Fruit fly (Drosophila melanogaster) whole organism, embryonic: ENCODE data around the gene CG14273.
A peak's percentile ranks its signal among the peaks of the same experiment; 100 is the strongest.

Experiments used
- Asciz ChIP-seq: fragments of 200-800 bp; sonication (Bioruptor generic); optimal IDR thresholded peaks from 2 replicates; lab custom pipeline; 2017; ENCODE audit warnings: missing biosample characterization, mild to moderate bottlenecking, missing genetic modification characterization, missing genetic modification reagents
- Atf6 ChIP-seq: fragments of 200-800 bp; sonication (Bioruptor generic); IDR thresholded peaks from 2 replicates; pipeline ENCODE4 v1.3.6; 2022; ENCODE audit warnings: missing biosample characterization, missing genetic modification characterization
- Awh ChIP-seq: fragments of 200-800 bp; sonication (Bioruptor generic); IDR thresholded peaks from 2 replicates; pipeline ENCODE4, ENCODE4 v1.3.6; 2022; ENCODE audit warnings: missing biosample characterization, missing genetic modification characterization
- Bgb ChIP-seq: fragments of 200-800 bp; sonication (Bioruptor generic); IDR thresholded peaks from 2 replicates; pipeline ENCODE4 v1.3.6; 2022; ENCODE audit warnings: missing biosample characterization, missing genetic modification characterization; ENCODE audit not compliant: partially characterized antibody
- CG10431 ChIP-seq: fragments of 200-800 bp; sonication (Bioruptor generic); optimal IDR thresholded peaks from 3 replicates; lab custom pipeline; 2018; ENCODE audit warnings: missing biosample characterization, mild to moderate bottlenecking, missing genetic modification characterization
- CG10543 ChIP-seq: fragments of 200-800 bp; sonication (Bioruptor generic); optimal IDR thresholded peaks from 3 replicates; lab custom pipeline; 2017; ENCODE audit warnings: missing biosample characterization, mild to moderate bottlenecking, missing genetic modification characterization, moderate library complexity
- CG10654 ChIP-seq: fragments of 200-800 bp; sonication (Bioruptor generic); optimal IDR thresholded peaks from 2 replicates; lab custom pipeline; 2016; ENCODE audit warnings: missing biosample characterization, missing genetic modification characterization
- CG11398 ChIP-seq: fragments of 200-800 bp; sonication (Bioruptor generic); optimal IDR thresholded peaks from 2 replicates; lab custom pipeline; 2016; ENCODE audit warnings: missing biosample characterization, missing genetic modification characterization
- CG13424 ChIP-seq: fragments of 200-800 bp; sonication (Bioruptor generic); optimal IDR thresholded peaks from 2 replicates; lab custom pipeline; 2019; ENCODE audit warnings: missing biosample characterization, mild to moderate bottlenecking, missing genetic modification characterization, moderate library complexity
- CG13624 ChIP-seq: fragments of 200-800 bp; sonication (Bioruptor generic); optimal IDR thresholded peaks from 2 replicates; lab custom pipeline; 2016; ENCODE audit warnings: missing biosample characterization, missing genetic modification characterization
- CG16779 ChIP-seq: fragments of 200-800 bp; sonication (Bioruptor generic); IDR thresholded peaks from 2 replicates; pipeline ENCODE4 v1.3.6; 2022; ENCODE audit warnings: missing biosample characterization, missing genetic modification characterization
- CG17829 ChIP-seq: fragments of 200-800 bp; optimal IDR thresholded peaks from 2 replicates; lab custom pipeline; 2019; ENCODE audit warnings: missing biosample characterization, mild to moderate bottlenecking, missing genetic modification characterization, moderate library complexity
- CG1792 ChIP-seq: fragments of 200-800 bp; sonication (Bioruptor generic); optimal IDR thresholded peaks from 2 replicates; lab custom pipeline; 2016; ENCODE audit warnings: missing biosample characterization, missing genetic modification characterization
- CG32772 ChIP-seq: fragments of 200-800 bp; sonication (Bioruptor generic); IDR thresholded peaks from 2 replicates; pipeline ENCODE4 v1.3.6; 2022; ENCODE audit warnings: missing biosample characterization, missing genetic modification characterization
- CG6175 ChIP-seq: fragments of 200-800 bp; sonication (Bioruptor generic); IDR thresholded peaks from 3 replicates; pipeline ENCODE4 v1.3.6; 2022; ENCODE audit warnings: missing biosample characterization, missing genetic modification characterization
- CG6683 ChIP-seq: fragments of 200-800 bp; sonication (Bioruptor generic); optimal IDR thresholded peaks from 2 replicates; lab custom pipeline; 2017; ENCODE audit warnings: missing biosample characterization, mild to moderate bottlenecking, missing genetic modification characterization, missing genetic modification reagents
- CG7372 ChIP-seq: fragments of 200-800 bp; sonication (Bioruptor generic); IDR thresholded peaks from 2 replicates; pipeline ENCODE4 v1.3.6; 2022; ENCODE audit warnings: missing biosample characterization, missing genetic modification characterization
- CG7963 ChIP-seq: fragments of 200-800 bp; sonication (Bioruptor generic); IDR thresholded peaks from 3 replicates; pipeline ENCODE4 v1.3.6; 2022; ENCODE audit warnings: missing biosample characterization, missing genetic modification characterization; ENCODE audit not compliant: partially characterized antibody
- Dbx ChIP-seq: fragments of 200-800 bp; sonication (Bioruptor generic); IDR thresholded peaks from 3 replicates; pipeline ENCODE4 v1.3.6; 2022; ENCODE audit warnings: missing biosample characterization, missing genetic modification characterization
- Doc2 ChIP-seq: fragments of 200-800 bp; sonication (Bioruptor generic); IDR thresholded peaks from 2 replicates; pipeline ENCODE4 v1.3.6; 2022; ENCODE audit warnings: missing biosample characterization, missing genetic modification characterization
- ERR ChIP-seq: fragments of 200-800 bp; sonication (Bioruptor generic); optimal IDR thresholded peaks from 2 replicates; lab custom pipeline; 2016; ENCODE audit warnings: missing biosample characterization, missing genetic modification characterization
- HHEX ChIP-seq: fragments of 200-800 bp; sonication (Bioruptor generic); optimal IDR thresholded peaks from 3 replicates; lab custom pipeline; 2017; ENCODE audit warnings: missing biosample characterization, mild to moderate bottlenecking, missing genetic modification characterization, missing genetic modification reagents
- Hsf ChIP-seq: fragments of 200-800 bp; sonication (Bioruptor generic); optimal IDR thresholded peaks from 3 replicates; lab custom pipeline; 2016; ENCODE audit warnings: missing biosample characterization, missing genetic modification characterization
- Mrtf ChIP-seq: fragments of 200-800 bp; sonication (Bioruptor generic); IDR thresholded peaks from 3 replicates; pipeline ENCODE4 v1.3.6; 2022; ENCODE audit warnings: missing biosample characterization, missing genetic modification characterization
- Nf-YC ChIP-seq: fragments of 200-800 bp; optimal IDR thresholded peaks from 3 replicates; lab custom pipeline; 2019; ENCODE audit warnings: missing biosample characterization, mild to moderate bottlenecking, missing genetic modification characterization, moderate library complexity
- Scr ChIP-seq: fragments of 200-800 bp; sonication (Bioruptor generic); IDR thresholded peaks from 2 replicates; pipeline ENCODE4 v1.3.6; 2022; ENCODE audit warnings: missing biosample characterization, missing genetic modification characterization; ENCODE audit not compliant: partially characterized antibody
- Stat92E ChIP-seq, 3 experiments: fragments of >200 bp in 2 of 3; fragments of 200-800 bp in 1 of 3; sonication (Bioruptor generic) in 1 of 3; optimal IDR thresholded peaks; 2 replicates each; lab custom pipeline; 2017 to 2019; ENCODE audit warnings: missing biosample characterization in 3 of 3, missing genetic modification characterization in 3 of 3, mild to moderate bottlenecking in 1 of 3, moderate library complexity in 1 of 3
- TFAM ChIP-seq: fragments of 200-800 bp; sonication (Bioruptor generic); optimal IDR thresholded peaks from 2 replicates; lab custom pipeline; 2017; ENCODE audit warnings: missing biosample characterization, missing genetic modification characterization, inconsistent platforms
- ab ChIP-seq: fragments of 200-800 bp; sonication (Bioruptor generic); optimal IDR thresholded peaks from 2 replicates; lab custom pipeline; 2016; ENCODE audit warnings: missing biosample characterization, missing genetic modification characterization
- ara ChIP-seq: fragments of 200-800 bp; sonication (Bioruptor generic); IDR thresholded peaks from 2 replicates; pipeline ENCODE4 v1.3.6; 2022; ENCODE audit warnings: missing biosample characterization, missing genetic modification characterization
- br ChIP-seq: fragments of >200 bp; optimal IDR thresholded peaks from 2 replicates; lab custom pipeline; 2017
- cg ChIP-seq: fragments of 200-800 bp; sonication (Bioruptor generic); optimal IDR thresholded peaks from 3 replicates; lab custom pipeline; 2019; ENCODE audit warnings: missing biosample characterization, mild to moderate bottlenecking, missing genetic modification characterization, moderate library complexity
- chn ChIP-seq: fragments of 200-800 bp; sonication (Bioruptor generic); optimal IDR thresholded peaks from 2 replicates; lab custom pipeline; 2016; ENCODE audit warnings: missing biosample characterization, missing genetic modification characterization
- cwo ChIP-seq: fragments of 200-800 bp; sonication (Bioruptor generic); optimal IDR thresholded peaks from 3 replicates; lab custom pipeline; 2017; ENCODE audit warnings: missing biosample characterization, missing genetic modification characterization, mild to moderate bottlenecking, moderate library complexity, missing genetic modification reagents
- danr ChIP-seq: fragments of 200-800 bp; sonication (Bioruptor generic); IDR thresholded peaks from 2 replicates; pipeline ENCODE4 v1.3.6; 2022; ENCODE audit warnings: missing biosample characterization, missing genetic modification characterization
- dmrt99B ChIP-seq: fragments of 200-800 bp; sonication (Bioruptor generic); optimal IDR thresholded peaks from 2 replicates; lab custom pipeline; 2018; ENCODE audit warnings: missing biosample characterization, mild to moderate bottlenecking, missing genetic modification characterization, moderate library complexity
- fd102C ChIP-seq: fragments of 200-800 bp; sonication (Bioruptor generic); optimal IDR thresholded peaks from 2 replicates; lab custom pipeline; 2018; ENCODE audit warnings: missing biosample characterization, mild to moderate bottlenecking, missing genetic modification characterization, moderate library complexity
- gsb-n ChIP-seq: fragments of 200-800 bp; sonication (Bioruptor generic); optimal IDR thresholded peaks from 3 replicates; lab custom pipeline; 2018; ENCODE audit warnings: missing biosample characterization, mild to moderate bottlenecking, missing genetic modification characterization
- hbn ChIP-seq: fragments of 200-800 bp; sonication (Bioruptor generic); IDR thresholded peaks from 2 replicates; pipeline ENCODE4 v1.3.6; 2022; ENCODE audit warnings: missing biosample characterization, missing genetic modification characterization; ENCODE audit not compliant: partially characterized antibody
- hkb ChIP-seq, 2 experiments: fragments of 200-800 bp in 1 of 2; fragments of >200 bp in 1 of 2; sonication (Bioruptor generic) in 1 of 2; IDR thresholded peaks in 1 of 2; optimal IDR thresholded peaks in 1 of 2; 2 replicates each; pipeline versions ENCODE4 v1.3.6 to Lab custom; 2017 to 2022; ENCODE audit warnings: missing biosample characterization in 1 of 2, missing genetic modification characterization in 1 of 2
- knrl ChIP-seq: fragments of 200-800 bp; sonication (Bioruptor generic); IDR thresholded peaks from 3 replicates; pipeline ENCODE4 v1.3.6; 2022; ENCODE audit warnings: missing biosample characterization, missing genetic modification characterization; ENCODE audit not compliant: partially characterized antibody
- lab ChIP-seq: fragments of 200-800 bp; sonication (Bioruptor generic); optimal IDR thresholded peaks from 3 replicates; lab custom pipeline; 2017; ENCODE audit warnings: missing biosample characterization, missing genetic modification characterization, mild to moderate bottlenecking, moderate library complexity, missing genetic modification reagents
- nau ChIP-seq: fragments of 200-800 bp; sonication (Bioruptor generic); optimal IDR thresholded peaks from 3 replicates; lab custom pipeline; 2017; ENCODE audit warnings: missing biosample characterization, mild to moderate bottlenecking, missing genetic modification characterization, missing genetic modification reagents
- nom ChIP-seq: fragments of 200-800 bp; sonication (Bioruptor generic); optimal IDR thresholded peaks from 2 replicates; lab custom pipeline; 2017; ENCODE audit warnings: missing biosample characterization, missing genetic modification characterization, mild to moderate bottlenecking, moderate library complexity, missing genetic modification reagents
- ro ChIP-seq: fragments of 200-800 bp; sonication (Bioruptor generic); IDR thresholded peaks from 2 replicates; pipeline ENCODE4 v1.3.6; 2022; ENCODE audit warnings: missing biosample characterization, missing genetic modification characterization
- scrt ChIP-seq: fragments of 200-800 bp; sonication (Bioruptor generic); optimal IDR thresholded peaks from 2 replicates; lab custom pipeline; 2018; ENCODE audit warnings: missing biosample characterization, mild to moderate bottlenecking, missing genetic modification characterization, moderate library complexity
- tio ChIP-seq: fragments of 200-800 bp; sonication (Bioruptor generic); optimal IDR thresholded peaks from 2 replicates; lab custom pipeline; 2017; ENCODE audit warnings: missing biosample characterization, missing genetic modification characterization, inconsistent platforms
- tna ChIP-seq: fragments of 200-800 bp; sonication (Bioruptor generic); IDR thresholded peaks from 2 replicates; pipeline ENCODE4 v1.3.6; 2022; ENCODE audit warnings: missing biosample characterization, missing genetic modification characterization; ENCODE audit not compliant: partially characterized antibody
- vvl ChIP-seq: fragments of 200-800 bp; sonication (Bioruptor generic); IDR thresholded peaks from 2 replicates; pipeline ENCODE4 v1.3.6; 2022; ENCODE audit warnings: missing biosample characterization, missing genetic modification characterization

Gene CG14273

dm6 chr2L:8376717-8377116 is 34.2 kb downstream of the CG14273 start, which contains the start of the genes CG13390 and CG17294 (continued):
- TF ChIP-seq Asciz (GFP tag; lab: Kevin White, UChicago) (peak; percentile 99), CG10431 (peak; percentile 97), chn (GFP tag; lab: Kevin White, UChicago) (peak; percentile 96), Bgb (GFP tag; lab: Robert Waterston, UW) (peak; percentile 71), nau (GFP tag; lab: Kevin White, UChicago) (peak; percentile 99), CG16779 (GFP tag; lab: Robert Waterston, UW) (peak; percentile 99), gsb-n (peak; percentile 99), fd102C (peak; percentile 89), CG6175 (GFP tag; lab: Robert Waterston, UW) (peak; percentile 99), CG7963 (GFP tag; lab: Robert Waterston, UW) (peak; percentile 58), hbn (GFP tag; lab: Robert Waterston, UW) (peak; percentile 70; the same call in 1 of the 2 replicates), nom (GFP tag; lab: Kevin White, UChicago) (peak; percentile 99), CG17829 (tag; lab: Kevin White, UChicago) (peak; percentile 100), Scr (peak; percentile 79), ERR (GFP tag; lab: Kevin White, UChicago) (peak; percentile 84), Stat92E (GFP tag; optimal IDR thresholded peaks at IDR 0.05; lab: Kevin White, UChicago) (peak in 1 of 3 experiments; percentile 98), ro (GFP tag; lab: Robert Waterston, UW) (peak; percentile 99), TFAM (peak; percentile 91), CG10654 (GFP tag; lab: Kevin White, UChicago) (peak; percentile 99), knrl (GFP tag; lab: Robert Waterston, UW) (peak; percentile 76), Awh (GFP tag; lab: Robert Waterston, UW) (peak; percentile 100), CG6683 (peak; percentile 99), vvl (GFP tag; lab: Robert Waterston, UW) (peak; percentile 100), danr (GFP tag; lab: Robert Waterston, UW) (peak; percentile 99), Mrtf (GFP tag; lab: Robert Waterston, UW) (peak; percentile 99), Nf-YC (peak; percentile 95), CG7372 (peak; percentile 100), CG32772 (GFP tag; lab: Robert Waterston, UW) (peak; percentile 100), CG1792 (GFP tag; lab: Kevin White, UChicago) (peak; percentile 77), br (lab: Kevin White, UChicago) (no peak), Doc2 (GFP tag; lab: Robert Waterston, UW) (peak; percentile 98), tio (GFP tag; lab: Kevin White, UChicago) (peak; percentile 98), CG10543 (GFP tag; lab: Kevin White, UChicago) (peak; percentile 98), Dbx (GFP tag; lab: Robert Waterston, UW) (peak; percentile 100), scrt (GFP tag; lab: Kevin White, UChicago) (peak; percentile 98), CG13424 (tag; lab: Kevin White, UChicago) (peak; percentile 100), Atf6 (GFP tag; lab: Robert Waterston, UW) (peak; percentile 100), ab (peak; percentile 76), dmrt99B (tag; lab: Kevin White, UChicago) (peak; percentile 100), Hsf (GFP tag; lab: Kevin White, UChicago) (peak; percentile 98), ara (GFP tag; lab: Robert Waterston, UW) (peak; percentile 99), lab (peak; percentile 100), cg (no peak), hkb (optimal IDR thresholded peaks at IDR 0.05; lab: Kevin White, UChicago) (no peak), hkb (GFP tag; IDR thresholded peaks at IDR 0.05; lab: Robert Waterston, UW) (peak; percentile 100), HHEX (GFP tag; lab: Kevin White, UChicago) (peak; percentile 100), CG11398 (GFP tag; lab: Kevin White, UChicago) (peak; percentile 78), CG13624 (GFP tag; lab: Kevin White, UChicago) (peak; percentile 97), cwo (GFP tag; lab: Kevin White, UChicago) (peak; percentile 99), tna (GFP tag; lab: Robert Waterston, UW) (peak; percentile 28; the same call in 1 of the 2 replicates)
